Worm (Caenorhabditis elegans) whole organism, L4 larva: ENCODE measurements around the gene C54D10.4.

Source experiments
- lin-1 ChIP-seq: fragments of 200-800 bp; sonication (Bioruptor generic); IDR thresholded peaks from 2 replicates; pipeline ENCODE4 v1.3.6; 2022; ENCODE audit warnings: missing genetic modification reagents, missing genetic modification characterization, missing compliant biosample characterization
- nhr-237 ChIP-seq: sonication (generic microtip); optimal IDR thresholded peaks from 2 replicates; lab custom pipeline; 2017; ENCODE audit warnings: missing biosample characterization, missing genetic modification characterization

DNA sequence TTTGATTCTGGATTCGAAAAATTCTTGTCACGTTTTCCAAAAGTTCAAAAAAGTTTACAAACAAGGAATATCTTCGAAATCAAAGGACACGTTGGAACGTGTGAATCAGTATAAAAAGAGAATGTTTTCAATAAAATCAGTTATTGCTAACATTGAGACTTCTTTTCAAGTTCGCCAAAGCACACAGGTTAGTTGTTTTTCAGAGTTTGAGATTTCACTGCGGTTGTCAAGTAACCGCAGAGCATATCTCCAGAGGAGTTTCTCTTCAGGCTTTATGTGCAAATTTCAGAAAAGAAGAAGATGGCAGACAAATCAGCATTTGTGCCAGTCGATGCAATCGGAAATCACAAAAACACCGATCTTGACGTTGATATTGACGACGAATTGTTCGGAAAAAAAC, 34.6 kb downstream of the C54D10.4 start, which contains the start of gene K01D12.15:
- TF ChIP-seq nhr-237 (tag; lab: Kevin White, UChicago), result no peak
- no peak for TF ChIP-seq lin-1 (GFP tag; lab: Robert Waterston, UW)
